Worm (Caenorhabditis elegans) whole organism, L2 larva: ENCODE data around the gene K11D12.13.

Source experiments
- alr-1 ChIP-seq: fragments of 150-350 bp; optimal IDR thresholded peaks from 2 replicates; lab custom pipeline; 2014; ENCODE audit warnings: missing biosample characterization, missing genetic modification characterization
- aly-2 ChIP-seq: fragments of 150-350 bp; optimal IDR thresholded peaks from 2 replicates; lab custom pipeline; 2014; ENCODE audit warnings: missing biosample characterization, missing genetic modification characterization
- blmp-1 ChIP-seq: sonication (generic microtip); optimal IDR thresholded peaks from 2 replicates; lab custom pipeline; 2017; ENCODE audit warnings: missing genetic modification characterization, mild to moderate bottlenecking, missing compliant biosample characterization, antibody characterized with exemption, moderate library complexity; ENCODE audit not compliant: insufficient read depth
- crh-2 ChIP-seq: sonication (generic microtip); optimal IDR thresholded peaks from 2 replicates; lab custom pipeline; 2017; ENCODE audit warnings: missing biosample characterization, missing genetic modification characterization
- egl-27 ChIP-seq: sonication (generic microtip); optimal IDR thresholded peaks from 3 replicates; lab custom pipeline; 2017; ENCODE audit warnings: missing biosample characterization, missing genetic modification reagents, missing genetic modification characterization
- nhr-11 ChIP-seq: fragments of 150-350 bp; optimal IDR thresholded peaks from 2 replicates; lab custom pipeline; 2014; ENCODE audit warnings: missing biosample characterization, missing genetic modification characterization
- nhr-129 ChIP-seq: fragments of 150-350 bp; optimal IDR thresholded peaks from 2 replicates; lab custom pipeline; 2014; ENCODE audit warnings: missing biosample characterization, missing genetic modification characterization
- skn-1 ChIP-seq: sonication (generic microtip); optimal IDR thresholded peaks from 2 replicates; lab custom pipeline; 2017; ENCODE audit warnings: missing biosample characterization, missing genetic modification characterization
- ztf-4 ChIP-seq: fragments of 150-350 bp; optimal IDR thresholded peaks from 2 replicates; lab custom pipeline; 2014; ENCODE audit warnings: missing biosample characterization, missing genetic modification characterization

DNA sequence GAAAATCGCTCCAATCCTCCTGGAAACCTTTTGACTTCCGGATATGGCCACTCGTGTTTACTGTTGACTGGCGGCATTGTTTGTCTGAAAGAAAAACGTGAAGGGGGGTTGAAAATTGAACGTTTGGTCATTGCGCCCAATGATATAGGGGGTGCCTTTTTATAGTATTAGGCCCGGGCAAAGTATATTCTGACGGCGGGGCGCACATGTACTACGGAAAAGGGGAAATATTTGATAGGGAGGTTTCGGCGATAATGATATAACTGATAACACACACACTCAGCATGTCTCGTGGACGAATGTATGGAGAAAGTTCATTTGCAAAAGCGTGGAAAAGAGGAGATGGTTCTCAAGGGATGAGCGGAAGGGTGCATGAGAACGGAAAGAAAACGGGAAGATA is 5.6 kb upstream of the K11D12.13 start, which contains the start of gene cpt-4:
- TF ChIP-seq alr-1 (tag; lab: Kevin White, UChicago): no peak
- TF ChIP-seq blmp-1 (tag; lab: Kevin White, UChicago): no peak
- TF ChIP-seq nhr-11 (tag; lab: Kevin White, UChicago): no peak
- no peak for TF ChIP-seq skn-1 (tag; lab: Kevin White, UChicago)
- TF ChIP-seq nhr-129 (tag; lab: Kevin White, UChicago): no peak
- TF ChIP-seq aly-2 (tag; lab: Kevin White, UChicago): no peak
- no peak for TF ChIP-seq ztf-4 (tag; lab: Kevin White, UChicago)
- TF ChIP-seq egl-27 (tag; lab: Kevin White, UChicago): no peak
- peak; percentile 47 for TF ChIP-seq crh-2
